Fruit fly (Drosophila melanogaster) whole organism, prepupa: ENCODE results near the gene pros.

Source experiments
- CG10631 ChIP-seq: fragments of 200-800 bp; sonication (Bioruptor generic); optimal IDR thresholded peaks from 2 replicates; lab custom pipeline; 2016; ENCODE audit warnings: missing biosample characterization, missing genetic modification characterization
- CG10669 ChIP-seq: fragments of 200-800 bp; sonication (Bioruptor generic); optimal IDR thresholded peaks from 3 replicates; lab custom pipeline; 2018; ENCODE audit warnings: missing biosample characterization, mild to moderate bottlenecking, missing genetic modification characterization, moderate library complexity
- CG1621 ChIP-seq: fragments of 200-800 bp; sonication (Bioruptor generic); optimal IDR thresholded peaks from 3 replicates; lab custom pipeline; 2018; ENCODE audit warnings: missing biosample characterization, mild to moderate bottlenecking, missing genetic modification characterization
- CG31627 ChIP-seq: fragments of 200-800 bp; sonication (Bioruptor generic); optimal IDR thresholded peaks from 3 replicates; lab custom pipeline; 2016; ENCODE audit warnings: missing biosample characterization, missing genetic modification characterization
- CG7368 ChIP-seq: fragments of 200-800 bp; sonication (Bioruptor generic); optimal IDR thresholded peaks from 3 replicates; lab custom pipeline; 2016; ENCODE audit warnings: missing biosample characterization, missing genetic modification characterization
- CG8119 ChIP-seq: fragments of 200-800 bp; sonication (Bioruptor generic); IDR thresholded peaks from 3 replicates; pipeline ENCODE4 v1.3.6; 2022; ENCODE audit warnings: missing biosample characterization, missing genetic modification characterization
- Ets21C ChIP-seq: fragments of 200-800 bp; sonication (Bioruptor generic); optimal IDR thresholded peaks from 3 replicates; lab custom pipeline; 2016; ENCODE audit warnings: missing biosample characterization, missing genetic modification characterization
- Lpt ChIP-seq: fragments of 200-800 bp; sonication (Bioruptor generic); optimal IDR thresholded peaks from 3 replicates; lab custom pipeline; 2016; ENCODE audit warnings: missing biosample characterization, missing genetic modification characterization
- Met ChIP-seq: fragments of 200-800 bp; sonication (Bioruptor generic); optimal IDR thresholded peaks from 3 replicates; lab custom pipeline; 2016; ENCODE audit warnings: missing biosample characterization, missing genetic modification characterization
- OdsH ChIP-seq: fragments of 200-800 bp; sonication (Bioruptor generic); optimal IDR thresholded peaks from 3 replicates; lab custom pipeline; 2016; ENCODE audit warnings: missing biosample characterization, missing genetic modification characterization
- achi ChIP-seq: fragments of 200-800 bp; sonication (Bioruptor generic); optimal IDR thresholded peaks from 3 replicates; lab custom pipeline; 2016; ENCODE audit warnings: missing biosample characterization, missing genetic modification characterization
- eg ChIP-seq: fragments of 200-800 bp; sonication (Bioruptor generic); IDR thresholded peaks from 3 replicates; pipeline ENCODE4 v1.3.6; 2022; ENCODE audit warnings: missing biosample characterization, missing genetic modification characterization
- salr ChIP-seq, 2 experiments: fragments of 200-800 bp; sonication (Bioruptor generic); optimal IDR thresholded peaks; 3 replicates each; lab custom pipeline; 2016 to 2018; ENCODE audit warnings: missing biosample characterization in 2 of 2, missing genetic modification characterization in 2 of 2, mild to moderate bottlenecking in 1 of 2
- spab ChIP-seq: fragments of 200-800 bp; sonication (Bioruptor generic); optimal IDR thresholded peaks from 2 replicates; lab custom pipeline; 2017; ENCODE audit warnings: missing biosample characterization, mild to moderate bottlenecking, missing genetic modification characterization, missing genetic modification reagents

DNA sequence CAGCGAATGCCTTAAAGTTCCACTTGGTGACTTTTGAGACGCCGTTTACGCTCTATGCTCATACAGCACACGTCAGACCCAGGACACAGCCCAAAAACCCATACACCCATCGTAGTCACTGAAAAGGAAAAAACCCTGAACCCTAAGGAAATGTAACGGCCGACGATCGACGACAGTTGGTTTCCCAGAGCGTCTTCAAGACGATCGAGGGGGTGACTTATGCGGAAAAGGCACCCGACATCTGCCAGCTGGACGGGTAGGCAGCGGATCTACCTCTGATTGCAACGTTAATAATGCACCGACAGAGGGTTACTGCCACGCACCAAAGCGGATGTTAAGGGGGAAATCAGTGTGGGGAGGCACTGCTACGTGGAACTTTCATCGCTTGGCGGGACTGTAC lies 38.0 kb downstream of the pros start:
- TF ChIP-seq OdsH (no peak), salr (GFP tag; optimal IDR thresholded peaks at IDR 0.05; lab: Kevin White, UChicago) (no peak), Lpt (no peak), Met (GFP tag; lab: Kevin White, UChicago) (no peak), CG10669 (no peak), spab (GFP tag; lab: Kevin White, UChicago) (no peak), CG10631 (GFP tag; lab: Kevin White, UChicago) (no peak), achi (GFP tag; lab: Kevin White, UChicago) (no peak), eg (GFP tag; lab: Robert Waterston, UW) (no peak), Ets21C (no peak), CG31627 (GFP tag; lab: Kevin White, UChicago) (no peak), CG1621 (no peak), CG8119 (GFP tag; lab: Robert Waterston, UW) (no peak), CG7368 (no peak)
